Worm (Caenorhabditis elegans): ENCODE data around the gene pstk-1.

pstk-1 gene

ce11 chrIII:12495594-12496096 lies 29.2 kb downstream of the pstk-1 start, which contains the start of the genes Y111B2A.1 and Y111B2A.2:
TSS of gene Y111B2A.1 (minus strand) at chrIII:12495644.
TSS of gene Y111B2A.2 (plus strand) at chrIII:12496086.
- TF ChIP-seq efl-1 (optimal IDR thresholded peaks at IDR 0.05) (no peak), efl-1 (GFP tag; optimal IDR thresholded peaks at IDR 0.05 in 1 of 2) (peak in 1 of 2 experiments; percentile 66), fkh-4 (tag; optimal IDR thresholded peaks at IDR 0.05; ENCODE audit: borderline replicate concordance) (no peak), sup-37 (GFP tag; optimal IDR thresholded peaks at IDR 0.05) (no peak)

ce11 chrIII:12496449-12496848 lies 30.0 kb downstream of the pstk-1 start, which contains the start of gene herd-1:
TSS of gene herd-1 (plus strand) at chrIII:12496538.
- TF ChIP-seq mab-9 (GFP tag; IDR thresholded peaks at IDR 0.05) (no peak), sup-37 (GFP tag; optimal IDR thresholded peaks at IDR 0.05) (no peak), Y116A8C.19 (tag; optimal IDR thresholded peaks at IDR 0.05; ENCODE audit: borderline replicate concordance) (no peak), lin-35 (GFP tag; optimal IDR thresholded peaks at IDR 0.05) (no peak), egl-27 (tag; optimal IDR thresholded peaks at IDR 0.05) (no peak), nhr-12 (tag; optimal IDR thresholded peaks at IDR 0.05) (no peak)

ce11 chrIII:12499245-12499644 lies 32.8 kb downstream of the pstk-1 start, which contains the start of gene sql-1:
TSS of gene sql-1 (plus strand) at chrIII:12499557.
- TF ChIP-seq lin-35 (GFP tag; optimal IDR thresholded peaks at IDR 0.05) (peak; percentile 25 to 35), vab-15 (tag; optimal IDR thresholded peaks at IDR 0.05) (no peak), fkh-4 (tag; optimal IDR thresholded peaks at IDR 0.05; ENCODE audit: borderline replicate concordance) (no peak), unc-130 (tag; optimal IDR thresholded peaks at IDR 0.05) (peak; percentile 7), pax-3 (tag; optimal IDR thresholded peaks at IDR 0.05) (no peak), nhr-71 (tag; optimal IDR thresholded peaks at IDR 0.05) (no peak), F16B12.6 (tag; optimal IDR thresholded peaks at IDR 0.05) (peak; percentile 79), grh-1 (GFP tag; IDR thresholded peaks at IDR 0.05) (no peak), dpl-1 (GFP tag; optimal IDR thresholded peaks at IDR 0.05) (peak in 1 of 3 experiments; percentile 58), blmp-1 (tag; optimal IDR thresholded peaks at IDR 0.05) (peak; percentile 56), nhr-20 (tag; optimal IDR thresholded peaks at IDR 0.05) (no peak), fkh-10 (GFP tag; optimal IDR thresholded peaks at IDR 0.05) (no peak), mab-9 (GFP tag; IDR thresholded peaks at IDR 0.05) (no peak), skn-1 (tag; optimal IDR thresholded peaks at IDR 0.05) (no peak), xbp-1 (tag; optimal IDR thresholded peaks at IDR 0.05) (no peak), lir-3 (tag; optimal IDR thresholded peaks at IDR 0.05; ENCODE audit: poor library complexity) (no peak), C16A3.4 (tag; optimal IDR thresholded peaks at IDR 0.05) (no peak), dsc-1 (tag; optimal IDR thresholded peaks at IDR 0.05) (peak; percentile 5), lsy-2 (tag; optimal IDR thresholded peaks at IDR 0.05) (peak; percentile 19 to 47), Y116A8C.19 (tag; optimal IDR thresholded peaks at IDR 0.05; ENCODE audit: borderline replicate concordance) (no peak), mep-1 (tag; optimal IDR thresholded peaks at IDR 0.05) (peak; percentile 59), efl-1 (optimal IDR thresholded peaks at IDR 0.05) (peak; percentile 33 to 44), efl-1 (GFP tag; optimal IDR thresholded peaks at IDR 0.05 in 1 of 2) (peak; percentile 46 to 79)

DNA sequence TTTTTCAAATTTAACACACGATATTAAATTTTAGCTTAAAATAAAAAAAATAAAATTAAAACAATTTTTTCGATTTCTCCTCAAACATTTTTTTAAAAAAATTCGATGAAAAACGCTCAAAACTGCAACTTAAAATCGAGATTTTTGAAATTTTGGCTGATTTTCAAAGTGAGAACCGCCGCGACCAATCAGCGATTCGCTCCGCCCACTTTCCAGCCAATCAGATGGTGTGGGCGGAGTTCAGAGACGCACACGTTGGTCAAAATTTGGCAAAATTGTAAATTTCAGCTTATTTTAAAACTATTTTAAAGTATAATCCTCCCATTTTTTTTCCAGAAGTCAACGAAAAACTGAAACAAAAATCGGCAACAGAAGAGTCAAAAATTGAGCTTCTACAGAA lies 44.1 kb downstream of the pstk-1 start:
- TF ChIP-seq ztf-4 (tag; optimal IDR thresholded peaks at IDR 0.05), result no peak
- TF ChIP-seq zag-1 (tag; optimal IDR thresholded peaks at IDR 0.05), result no peak
- no peak for TF ChIP-seq lin-13 (GFP tag; optimal IDR thresholded peaks at IDR 0.05)
- no peak for TF ChIP-seq lir-3 (tag; optimal IDR thresholded peaks at IDR 0.05; ENCODE audit: poor library complexity)
- no peak for TF ChIP-seq nhr-12 (tag; optimal IDR thresholded peaks at IDR 0.05)
- TF ChIP-seq xbp-1 (tag; optimal IDR thresholded peaks at IDR 0.05), result no peak
- TF ChIP-seq dpl-1 (GFP tag; optimal IDR thresholded peaks at IDR 0.05), result no peak
- TF ChIP-seq alr-1 (tag; optimal IDR thresholded peaks at IDR 0.05; ENCODE audit: borderline replicate concordance), result no peak

- TF ChIP-seq ceh-90 (tag; optimal IDR thresholded peaks at IDR 0.05) (no peak), nhr-84 (tag; optimal IDR thresholded peaks at IDR 0.05) (no peak), lin-15B (tag; optimal IDR thresholded peaks at IDR 0.05) (no peak), mab-9 (GFP tag; IDR thresholded peaks at IDR 0.05) (no peak), blmp-1 (tag; optimal IDR thresholded peaks at IDR 0.05) (no peak), ceh-8 (GFP tag; optimal IDR thresholded peaks at IDR 0.05) (no peak), Y116A8C.19 (tag; optimal IDR thresholded peaks at IDR 0.05; ENCODE audit: borderline replicate concordance) (no peak), ets-5 (GFP tag; IDR thresholded peaks at IDR 0.05) (no peak), lin-14 (GFP tag; optimal IDR thresholded peaks at IDR 0.05) (no peak), hpl-2 (GFP tag; optimal IDR thresholded peaks at IDR 0.05) (no peak), fos-1 (tag; optimal IDR thresholded peaks at IDR 0.05) (no peak), fkh-8 (tag; optimal IDR thresholded peaks at IDR 0.05) (no peak), skn-1 (tag; optimal IDR thresholded peaks at IDR 0.05) (no peak)
These were observed 51.3 kb downstream of the pstk-1 start for ce11 chrIII:12517674-12518073.

Measured in whole organism, L1 larva.